Fruit fly (Drosophila melanogaster): ENCODE results near the gene CG7341.

CG7341 gene

DNA sequence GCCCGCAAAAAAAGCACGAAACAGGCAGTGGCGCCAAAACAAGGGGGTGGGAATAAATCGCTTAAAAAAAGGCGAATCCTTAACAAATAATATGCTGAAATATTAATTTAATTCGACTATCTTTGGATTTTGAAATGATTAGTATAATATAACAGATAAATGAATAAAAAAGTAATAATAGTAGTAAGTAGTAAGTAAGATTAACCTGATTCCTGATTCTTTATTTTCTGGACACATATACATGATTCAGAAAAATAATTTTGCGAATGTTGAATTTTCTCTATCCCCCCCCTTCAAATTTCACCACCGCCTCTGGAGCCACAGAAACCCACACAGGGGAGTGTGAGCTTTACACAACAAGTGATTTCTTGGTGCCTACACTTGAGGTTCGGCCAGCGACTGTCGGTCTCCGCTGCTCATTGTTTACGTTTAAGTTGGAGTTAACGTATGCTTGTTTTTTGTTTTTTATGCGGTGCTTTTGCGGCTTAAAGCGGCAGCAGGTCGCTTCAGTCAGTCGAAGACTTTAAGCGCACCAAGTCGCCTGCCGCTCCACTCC is 35.7 kb downstream of the CG7341 start, which contains the start of gene CG7330 (continued):
- TF ChIP-seq prd (optimal IDR thresholded peaks at IDR 0.05), result no peak
- TF ChIP-seq prd (GFP tag; IDR thresholded peaks at IDR 0.05), result peak; percentile 83
- peak; percentile 69 for TF ChIP-seq trh (GFP tag; optimal IDR thresholded peaks at IDR 0.05)
- peak; percentile 93 for TF ChIP-seq stc (GFP tag; IDR thresholded peaks at IDR 0.05)
- peak; percentile 75 for TF ChIP-seq CG12769 (tag; optimal IDR thresholded peaks at IDR 0.05)
- no peak for TF ChIP-seq CG17912 (GFP tag; optimal IDR thresholded peaks at IDR 0.05)
- no peak for TF ChIP-seq cg (GFP tag; optimal IDR thresholded peaks at IDR 0.05)
- no peak for TF ChIP-seq otp (GFP tag; IDR thresholded peaks at IDR 0.05)
- peak; percentile 69 for TF ChIP-seq zen (tag; optimal IDR thresholded peaks at IDR 0.05)
- no peak for TF ChIP-seq Atf-2 (GFP tag; optimal IDR thresholded peaks at IDR 0.05)
- TF ChIP-seq CG1832 (GFP tag; optimal IDR thresholded peaks at IDR 0.05), result no peak
- peak; percentile 89 for TF ChIP-seq sqz (GFP tag; optimal IDR thresholded peaks at IDR 0.05)
- TF ChIP-seq Atf3 (GFP tag; optimal IDR thresholded peaks at IDR 0.05), result no peak
- peak; percentile 92 for TF ChIP-seq nau (GFP tag; optimal IDR thresholded peaks at IDR 0.05)
- TF ChIP-seq CG2129 (GFP tag; IDR thresholded peaks at IDR 0.05; ENCODE audit: partially characterized antibody), result no peak
- peak; percentile 30 for TF ChIP-seq Hey (tag; optimal IDR thresholded peaks at IDR 0.05)
- TF ChIP-seq CG11504 (tag; optimal IDR thresholded peaks at IDR 0.05), result peak; percentile 97
- TF ChIP-seq so (GFP tag; IDR thresholded peaks at IDR 0.05), result peak; percentile 94; the same call in 2 of the 3 replicates
- TF ChIP-seq dmrt99B (tag; optimal IDR thresholded peaks at IDR 0.05), result peak; percentile 99
- peak; percentile 46 for TF ChIP-seq kni (GFP tag; optimal IDR thresholded peaks at IDR 0.05)
- peak; percentile 93 for TF ChIP-seq CG10147 (GFP tag; optimal IDR thresholded peaks at IDR 0.05)
- TF ChIP-seq fd102C (GFP tag; optimal IDR thresholded peaks at IDR 0.05), result no peak
- TF ChIP-seq grn (GFP tag; optimal IDR thresholded peaks at IDR 0.05), result no peak
- TF ChIP-seq NK7.1 (GFP tag; optimal IDR thresholded peaks at IDR 0.05), result no peak
- TF ChIP-seq CG18262 (tag; optimal IDR thresholded peaks at IDR 0.05), result peak; percentile 91
- TF ChIP-seq ro (GFP tag; IDR thresholded peaks at IDR 0.05), result peak; percentile 66; the same call in 1 of the 2 replicates
- TF ChIP-seq CG10321 (GFP tag; IDR thresholded peaks at IDR 0.05), result 0 out of 2 replicates have a peak, but pooled peaks have one; percentile 12
- TF ChIP-seq ERR (GFP tag; optimal IDR thresholded peaks at IDR 0.05), result no peak
- TF ChIP-seq sens (GFP tag), result peak; percentile 90
- peak; percentile 36 for TF ChIP-seq CG1647 (GFP tag; optimal IDR thresholded peaks at IDR 0.05)
- TF ChIP-seq lov (optimal IDR thresholded peaks at IDR 0.05), result no peak
- TF ChIP-seq lov (GFP tag; IDR thresholded peaks at IDR 0.05), result no peak
- TF ChIP-seq CG9932 (GFP tag; IDR thresholded peaks at IDR 0.05), result peak; percentile 81
- TF ChIP-seq Med (GFP tag), result peak; percentile 89
- TF ChIP-seq Blimp-1 (GFP tag; optimal IDR thresholded peaks at IDR 0.05), result peak; percentile 84
- no peak for TF ChIP-seq CG10565 (GFP tag; optimal IDR thresholded peaks at IDR 0.05)
- TF ChIP-seq Xrp1 (GFP tag; IDR thresholded peaks at IDR 0.05), result peak; percentile 74
- peak; percentile 91 for TF ChIP-seq ttk (GFP tag; IDR thresholded peaks at IDR 0.05)
- TF ChIP-seq Aef1 (GFP tag; IDR thresholded peaks at IDR 0.05), result peak; percentile 84
- TF ChIP-seq CG3163 (GFP tag; optimal IDR thresholded peaks at IDR 0.05), result no peak
- peak; percentile 98 for TF ChIP-seq CG17361 (GFP tag; IDR thresholded peaks at IDR 0.05)
- peak; percentile 77 for TF ChIP-seq Max (GFP tag; optimal IDR thresholded peaks at IDR 0.05)
- TF ChIP-seq vfl (GFP tag; optimal IDR thresholded peaks at IDR 0.05), result no peak
- peak; percentile 80; the same call in 2 of the 3 replicates for TF ChIP-seq H15 (GFP tag; IDR thresholded peaks at IDR 0.05)
- TF ChIP-seq chif (GFP tag; optimal IDR thresholded peaks at IDR 0.05), result peak; percentile 46 to 49
- peak; percentile 43 for TF ChIP-seq mirr (GFP tag; optimal IDR thresholded peaks at IDR 0.05)
- no peak for TF ChIP-seq emc (GFP tag; optimal IDR thresholded peaks at IDR 0.05)
- peak; percentile 94 for TF ChIP-seq fd96Cb (tag; optimal IDR thresholded peaks at IDR 0.05)
- TF ChIP-seq ac (GFP tag; optimal IDR thresholded peaks at IDR 0.05), result peak; percentile 14
- peak; percentile 54 for TF ChIP-seq Ravus (GFP tag; IDR thresholded peaks at IDR 0.05)
- TF ChIP-seq az2 (GFP tag; optimal IDR thresholded peaks at IDR 0.05), result peak; percentile 90

All from whole organism, embryonic.